Worm (Caenorhabditis elegans) whole organism, L2 larva: ENCODE results near the gene C50F4.1.

Experiments
- blmp-1 ChIP-seq: sonication (generic microtip); optimal IDR thresholded peaks from 2 replicates; lab custom pipeline; 2017; ENCODE audit warnings: missing genetic modification characterization, mild to moderate bottlenecking, missing compliant biosample characterization, antibody characterized with exemption, moderate library complexity; ENCODE audit not compliant: insufficient read depth
- elt-3 ChIP-seq: sonication (generic microtip); optimal IDR thresholded peaks from 2 replicates; lab custom pipeline; 2017; ENCODE audit warnings: missing biosample characterization, missing genetic modification characterization
- lin-13 ChIP-seq: fragments of 150-350 bp; optimal IDR thresholded peaks from 2 replicates; lab custom pipeline; 2014; ENCODE audit warnings: missing biosample characterization, missing genetic modification reagents, missing genetic modification characterization
- skn-1 ChIP-seq: sonication (generic microtip); optimal IDR thresholded peaks from 2 replicates; lab custom pipeline; 2017; ENCODE audit warnings: missing biosample characterization, missing genetic modification characterization
- ztf-11 ChIP-seq: sonication (generic microtip); optimal IDR thresholded peaks from 2 replicates; lab custom pipeline; 2017; ENCODE audit warnings: missing biosample characterization, missing genetic modification characterization

- TF ChIP-seq skn-1 (tag; lab: Kevin White, UChicago) (no peak), lin-13 (GFP tag; lab: Kevin White, UChicago) (no peak), elt-3 (no peak), ztf-11 (tag; lab: Kevin White, UChicago) (no peak), blmp-1 (tag; lab: Kevin White, UChicago) (no peak)
Measured at ce11 chrV:9576991-9577390, 50.4 kb downstream of the C50F4.1 start, which contains the start of gene F25B3.2.
